Worm (Caenorhabditis elegans): ENCODE data around the gene srh-89.
A peak's percentile ranks its signal among the peaks of the same experiment; 100 is the strongest.
"Not testable (repeated sequence)": the region's sequence is repeated elsewhere in the genome, so short reads cannot be mapped to it uniquely, and the experiment has no call there.

srh-89 gene

DNA sequence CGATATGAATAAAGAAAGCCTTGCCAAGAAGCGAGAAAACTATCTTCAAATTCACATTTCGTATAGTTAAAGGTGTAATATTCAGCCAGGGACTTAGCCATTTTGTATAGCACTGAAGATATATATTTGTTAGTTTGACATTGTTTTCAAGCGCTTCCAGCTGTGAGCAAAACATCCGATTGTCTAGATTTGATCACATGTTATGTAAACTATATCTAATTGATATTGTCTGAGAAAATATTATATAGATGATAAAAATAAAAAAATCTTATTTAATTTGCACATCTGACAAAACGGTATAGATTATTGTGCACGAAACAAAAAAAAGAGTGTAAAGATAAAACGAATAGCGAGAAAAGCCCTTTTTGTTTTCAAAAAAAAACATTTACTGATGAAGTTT, at the start of gene srh-89:
Gene srh-89 (minus strand): TSS at position 101 of the 400 bp plus-strand sequence.
- TF ChIP-seq nhr-25 (tag; optimal IDR thresholded peaks at IDR 0.05): no peak
- TF ChIP-seq nfya-1 (tag; optimal IDR thresholded peaks at IDR 0.05; ENCODE audit: insufficient read depth): no peak
- TF ChIP-seq jun-1 (tag; optimal IDR thresholded peaks at IDR 0.05): no peak
- no peak for TF ChIP-seq zag-1 (tag; optimal IDR thresholded peaks at IDR 0.05)

DNA sequence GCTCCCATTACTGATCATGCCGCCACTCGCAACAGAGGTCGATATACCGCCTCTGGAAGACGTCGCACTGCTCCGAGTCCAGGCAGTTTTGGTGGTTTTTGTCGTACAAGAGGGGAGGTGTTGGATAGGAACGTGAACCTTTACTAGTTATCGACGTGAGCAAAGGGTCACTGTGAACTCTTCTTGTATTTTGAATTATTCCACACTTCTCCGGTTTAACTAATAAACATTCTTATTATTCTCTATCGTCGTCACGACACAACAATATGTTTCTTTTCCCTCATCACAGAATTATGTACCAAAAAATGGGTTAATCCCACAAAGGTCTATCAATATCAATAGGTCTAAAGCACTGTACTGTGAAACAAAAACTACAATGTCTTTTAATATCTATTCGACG, 46.9 kb upstream of the srh-89 start, which contains the start of gene nhr-171:
Gene nhr-171 (plus strand): TSS at position 301 of the 400 bp plus-strand sequence.
- not testable (repeated sequence) for TF ChIP-seq nhr-77, nhr-67, lin-15B (tag; optimal IDR thresholded peaks at IDR 0.05)

DNA sequence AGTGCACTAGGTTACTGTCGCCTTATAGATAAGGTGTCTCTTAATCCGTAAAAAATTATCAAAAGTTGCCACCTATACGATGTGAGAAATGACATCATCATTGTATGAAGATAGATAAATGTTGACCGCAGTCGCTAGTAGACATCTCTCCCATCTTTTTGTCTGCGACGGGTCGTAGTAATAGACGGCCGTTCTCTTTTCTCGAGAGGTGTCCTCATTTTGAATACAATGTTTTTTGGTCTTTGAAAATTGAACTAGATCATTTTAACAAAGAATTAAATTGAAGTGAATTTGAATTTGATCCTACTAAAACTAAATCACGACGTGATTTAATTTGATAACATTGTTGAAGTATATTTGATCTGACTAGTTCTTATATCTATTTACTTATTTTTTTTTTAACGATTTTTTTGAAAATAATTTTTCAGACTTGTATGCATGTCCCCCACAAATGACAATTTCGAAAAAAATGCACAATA, 44.0 kb upstream of the srh-89 start, which contains the start of the genes str-31 and nhr-172:
Gene str-31 (minus strand): TSS at position 101 of the 479 bp plus-strand sequence.
Gene nhr-172 (plus strand): TSS at position 429 of the 479 bp plus-strand sequence.
- TF ChIP-seq eor-1 (tag; optimal IDR thresholded peaks at IDR 0.05): no peak
- no peak for TF ChIP-seq lin-39 (tag; optimal IDR thresholded peaks at IDR 0.05)
- TF ChIP-seq nhr-23 (tag; optimal IDR thresholded peaks at IDR 0.05): peak; percentile 56

DNA sequence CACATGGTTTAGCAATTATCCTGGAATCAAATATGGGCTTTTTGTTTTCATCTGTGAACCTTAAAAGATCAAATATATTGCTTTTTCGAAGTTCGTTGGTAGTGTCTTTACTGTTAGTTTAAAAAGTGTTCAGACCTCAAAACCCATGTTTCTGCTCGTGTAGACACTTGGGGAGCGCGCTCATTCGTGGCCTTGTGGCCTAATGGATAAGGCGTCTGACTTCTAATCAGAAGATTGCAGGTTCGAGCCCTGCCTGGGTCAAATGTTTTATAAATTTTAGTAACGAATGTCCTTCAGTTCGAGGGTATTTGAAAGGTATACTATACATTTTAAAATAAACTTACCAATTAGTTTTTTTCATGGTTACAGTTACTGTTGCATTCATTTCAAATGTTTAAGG, 41.6 kb upstream of the srh-89 start:
- no peak for TF ChIP-seq nhr-11 (tag; optimal IDR thresholded peaks at IDR 0.05)
- peak; percentile 25 for TF ChIP-seq nhr-43 (tag; optimal IDR thresholded peaks at IDR 0.05; ENCODE audit: poor library complexity, severe bottlenecking)
- no peak for TF ChIP-seq aly-2 (tag; optimal IDR thresholded peaks at IDR 0.05)
- no peak for TF ChIP-seq nhr-67 (tag; optimal IDR thresholded peaks at IDR 0.05)
- no peak for TF ChIP-seq ama-1 (optimal IDR thresholded peaks at IDR 0.05)
- TF ChIP-seq pha-4 (tag; optimal IDR thresholded peaks at IDR 0.05): no peak
- TF ChIP-seq ceh-16 (tag; optimal IDR thresholded peaks at IDR 0.05): no peak
- TF ChIP-seq ztf-11 (tag; optimal IDR thresholded peaks at IDR 0.05): no peak
- no peak for TF ChIP-seq nhr-76 (tag; optimal IDR thresholded peaks at IDR 0.05)
- no peak for TF ChIP-seq hmg-11 (tag; optimal IDR thresholded peaks at IDR 0.05)
- TF ChIP-seq tbx-2 (tag; optimal IDR thresholded peaks at IDR 0.05): no peak
- no peak for TF ChIP-seq mdl-1 (tag; optimal IDR thresholded peaks at IDR 0.05)
- TF ChIP-seq elt-2 (tag; optimal IDR thresholded peaks at IDR 0.05): peak; percentile 23
- TF ChIP-seq egl-5 (tag; optimal IDR thresholded peaks at IDR 0.05): no peak
- TF ChIP-seq pqm-1 (tag; optimal IDR thresholded peaks at IDR 0.05): no peak
- TF ChIP-seq unc-62 (GFP tag; optimal IDR thresholded peaks at IDR 0.05): no peak

DNA sequence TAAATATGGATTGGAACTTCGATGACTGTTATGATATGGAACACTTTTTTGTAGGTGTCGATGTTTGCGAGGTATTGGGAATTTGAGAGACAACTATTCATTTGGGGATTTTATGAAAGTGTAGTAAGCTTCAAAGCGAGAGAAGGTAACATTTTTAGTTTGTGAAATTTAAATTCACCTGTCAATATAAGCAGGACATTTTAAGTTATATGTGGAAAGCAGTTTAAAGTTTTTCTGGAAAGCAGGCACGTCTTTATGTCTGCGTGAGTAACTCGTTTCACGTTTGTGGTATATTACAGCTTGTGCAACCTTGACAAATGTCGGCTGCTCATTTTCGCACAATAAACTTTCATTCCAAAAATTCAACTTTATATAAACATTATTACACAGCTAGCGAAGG, 39.7 kb upstream of the srh-89 start, which contains the start of gene srh-229:
Gene srh-229 (minus strand): TSS at position 101 of the 400 bp plus-strand sequence.
- TF ChIP-seq mdl-1 (tag; optimal IDR thresholded peaks at IDR 0.05) (no peak), nhr-76 (tag; optimal IDR thresholded peaks at IDR 0.05) (no peak), ceh-16 (tag; optimal IDR thresholded peaks at IDR 0.05) (no peak), fkh-2 (tag; optimal IDR thresholded peaks at IDR 0.05) (no peak)

DNA sequence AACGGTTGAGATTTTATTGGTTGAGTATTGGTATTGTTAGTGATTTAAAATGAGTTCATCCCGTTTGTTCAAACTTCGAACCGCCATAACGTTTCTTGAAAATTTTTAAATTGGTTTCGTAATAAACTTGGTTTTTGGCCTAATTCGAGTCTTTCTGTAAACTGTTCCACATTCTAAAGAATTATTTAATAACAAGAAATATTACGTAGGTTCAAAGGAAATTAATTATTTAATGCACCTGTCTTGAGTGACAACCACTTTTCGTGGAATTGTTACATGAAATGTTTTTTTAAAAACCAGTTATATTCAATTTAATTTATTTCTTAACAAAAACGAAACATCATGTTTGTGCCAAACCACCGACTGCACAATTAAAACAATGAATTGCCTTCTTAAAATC, 36.6 kb upstream of the srh-89 start:
- TF ChIP-seq R02D3.7 (tag; optimal IDR thresholded peaks at IDR 0.05) (no peak), elt-2 (tag; optimal IDR thresholded peaks at IDR 0.05) (no peak), nhr-77 (tag; optimal IDR thresholded peaks at IDR 0.05) (no peak)

DNA sequence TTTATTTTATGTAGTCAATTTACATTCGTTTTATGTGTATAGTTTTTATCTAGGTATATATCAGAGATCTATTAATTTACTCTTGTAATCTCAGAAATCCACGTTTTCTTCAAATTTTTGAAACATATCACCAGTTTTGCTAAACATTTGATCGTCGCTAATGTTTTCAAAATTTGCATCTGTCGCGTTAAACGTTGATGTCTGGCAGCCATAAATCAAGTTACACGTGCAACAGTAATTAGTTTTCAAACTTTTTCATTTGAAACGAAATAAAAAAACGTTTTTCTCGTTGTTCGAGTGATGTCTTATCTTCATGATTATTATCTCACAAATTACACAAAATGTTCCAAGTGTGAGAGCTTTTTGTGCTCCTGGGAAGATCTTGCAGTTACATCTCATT, 32.8 kb upstream of the srh-89 start, which contains the start of gene srh-79:
Gene srh-79 (plus strand): TSS at position 301 of the 400 bp plus-strand sequence.
- no peak for TF ChIP-seq aly-2 (tag; optimal IDR thresholded peaks at IDR 0.05)
- no peak for TF ChIP-seq ceh-28 (tag; optimal IDR thresholded peaks at IDR 0.05)
- no peak for TF ChIP-seq R02D3.7 (tag; optimal IDR thresholded peaks at IDR 0.05)
- no peak for TF ChIP-seq eor-1 (tag; optimal IDR thresholded peaks at IDR 0.05)
- TF ChIP-seq nhr-76 (tag; optimal IDR thresholded peaks at IDR 0.05): no peak
- no peak for TF ChIP-seq nhr-67 (tag; optimal IDR thresholded peaks at IDR 0.05)
- TF ChIP-seq elt-2 (tag; optimal IDR thresholded peaks at IDR 0.05): no peak
- no peak for TF ChIP-seq hmg-11 (tag; optimal IDR thresholded peaks at IDR 0.05)
- no peak for TF ChIP-seq pha-4 (tag; optimal IDR thresholded peaks at IDR 0.05)
- no peak for TF ChIP-seq ceh-9 (tag; optimal IDR thresholded peaks at IDR 0.05)
- no peak for TF ChIP-seq ceh-82 (tag; optimal IDR thresholded peaks at IDR 0.05)

Data from whole organism, L3 larva.